Worm (Caenorhabditis elegans): ENCODE measurements around the gene C34D10.5.

ce11 chrX:8015889-8016288 is 1.9 kb upstream of the C34D10.5 start:
- no peak for TF ChIP-seq W03F9.2 (tag; optimal IDR thresholded peaks at IDR 0.05)
- TF ChIP-seq dao-5 (tag; optimal IDR thresholded peaks at IDR 0.05), result no peak
- peak; percentile 0 for TF ChIP-seq him-1 (tag; optimal IDR thresholded peaks at IDR 0.05)

Data from whole organism, L4/young adult.